Fruit fly (Drosophila melanogaster) Kc167 (cell line): ENCODE data around the gene Rab3GAP1.

Source experiments
- Myc ChIP-seq: fragments of >200 bp; optimal IDR thresholded peaks from 2 replicates; lab custom pipeline; 2017; ENCODE audit warnings: missing external identifiers
- Sin3A ChIP-seq: fragments of >200 bp; optimal IDR thresholded peaks from 2 replicates; lab custom pipeline; 2018; ENCODE audit warnings: missing external identifiers
- h ChIP-seq: fragments of >200 bp; optimal IDR thresholded peaks from 3 replicates; lab custom pipeline; 2018; ENCODE audit warnings: missing external identifiers
- insv ChIP-seq: fragments of >200 bp; optimal IDR thresholded peaks from 3 replicates; lab custom pipeline; 2018; ENCODE audit warnings: missing external identifiers
- psq ChIP-seq: fragments of >200 bp; optimal IDR thresholded peaks from 2 replicates; lab custom pipeline; 2017; ENCODE audit warnings: missing external identifiers
- ttk ChIP-seq: sonication (Bioruptor generic); optimal IDR thresholded peaks from 2 replicates; lab custom pipeline; 2017; ENCODE audit warnings: missing external identifiers

The Rab3GAP1 gene

DNA sequence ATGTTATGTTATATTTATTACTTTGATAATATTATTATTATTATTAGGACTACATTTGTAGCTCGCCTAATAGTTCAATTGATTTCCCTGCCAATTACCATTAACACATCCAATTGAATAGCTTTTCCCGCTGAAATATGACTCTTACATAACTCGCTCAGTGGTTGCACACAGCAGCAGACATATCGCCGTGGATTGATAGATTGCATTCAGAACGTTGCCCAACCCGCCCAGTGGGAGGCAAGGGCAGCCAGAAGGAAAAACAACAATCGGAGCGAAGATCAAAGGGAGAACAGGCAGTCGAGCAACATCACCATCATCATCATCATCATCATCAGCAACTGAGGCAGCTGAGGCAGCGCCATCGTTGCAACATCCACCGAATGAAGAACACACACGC is 35.1 kb upstream of the Rab3GAP1 start:
- TF ChIP-seq insv (lab: Kevin White, UChicago) (no peak), ttk (lab: Kevin White, UChicago) (no peak), h (lab: Kevin White, UChicago) (no peak)

DNA sequence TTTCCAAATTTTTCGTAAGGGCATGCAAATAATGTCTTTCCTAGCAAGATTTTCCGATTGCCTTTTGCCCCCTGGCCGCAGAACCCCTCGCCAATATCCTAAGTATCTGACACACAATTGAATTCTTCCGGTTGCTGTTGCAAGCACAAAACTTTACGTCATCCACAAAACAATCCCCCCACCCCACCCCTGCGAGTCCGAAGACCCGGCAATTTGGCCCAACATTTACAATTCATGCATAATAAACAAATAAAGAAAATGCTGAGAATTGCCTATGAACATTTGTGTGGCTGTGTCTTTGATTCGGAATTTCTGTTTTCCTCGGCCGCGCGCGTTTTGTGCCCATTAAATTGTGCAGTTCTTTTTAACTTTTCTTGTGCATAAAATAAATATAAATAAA is 34.4 kb upstream of the Rab3GAP1 start:
- TF ChIP-seq Myc (lab: Kevin White, UChicago): no peak
- no peak for TF ChIP-seq ttk (lab: Kevin White, UChicago)
- no peak for TF ChIP-seq insv (lab: Kevin White, UChicago)
- no peak for TF ChIP-seq h (lab: Kevin White, UChicago)
- no peak for TF ChIP-seq psq (lab: Kevin White, UChicago)
- TF ChIP-seq Sin3A (lab: Kevin White, UChicago): no peak

DNA sequence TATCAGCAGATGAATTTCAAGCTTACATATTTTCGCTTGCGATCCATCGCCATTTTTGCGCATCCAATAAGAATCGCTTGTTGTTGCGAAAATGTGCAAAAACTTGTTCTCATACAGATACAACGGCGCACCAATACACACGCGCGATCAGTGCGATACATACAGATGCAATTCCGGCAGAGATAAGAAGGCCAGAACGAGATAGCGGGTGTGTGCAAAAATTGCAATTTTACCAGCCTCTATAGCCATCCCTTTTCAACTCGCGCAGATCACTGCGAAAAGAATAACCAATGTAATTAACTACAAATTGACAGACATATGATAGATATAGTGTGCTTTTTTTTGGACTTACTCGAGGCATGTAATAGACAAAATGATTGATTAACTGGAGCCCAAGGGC is 33.4 kb upstream of the Rab3GAP1 start:
- TF ChIP-seq Myc (lab: Kevin White, UChicago): no peak
- no peak for TF ChIP-seq Sin3A (lab: Kevin White, UChicago)
- TF ChIP-seq psq (lab: Kevin White, UChicago): no peak
- no peak for TF ChIP-seq insv (lab: Kevin White, UChicago)
- TF ChIP-seq h (lab: Kevin White, UChicago): no peak
- TF ChIP-seq ttk (lab: Kevin White, UChicago): no peak

DNA sequence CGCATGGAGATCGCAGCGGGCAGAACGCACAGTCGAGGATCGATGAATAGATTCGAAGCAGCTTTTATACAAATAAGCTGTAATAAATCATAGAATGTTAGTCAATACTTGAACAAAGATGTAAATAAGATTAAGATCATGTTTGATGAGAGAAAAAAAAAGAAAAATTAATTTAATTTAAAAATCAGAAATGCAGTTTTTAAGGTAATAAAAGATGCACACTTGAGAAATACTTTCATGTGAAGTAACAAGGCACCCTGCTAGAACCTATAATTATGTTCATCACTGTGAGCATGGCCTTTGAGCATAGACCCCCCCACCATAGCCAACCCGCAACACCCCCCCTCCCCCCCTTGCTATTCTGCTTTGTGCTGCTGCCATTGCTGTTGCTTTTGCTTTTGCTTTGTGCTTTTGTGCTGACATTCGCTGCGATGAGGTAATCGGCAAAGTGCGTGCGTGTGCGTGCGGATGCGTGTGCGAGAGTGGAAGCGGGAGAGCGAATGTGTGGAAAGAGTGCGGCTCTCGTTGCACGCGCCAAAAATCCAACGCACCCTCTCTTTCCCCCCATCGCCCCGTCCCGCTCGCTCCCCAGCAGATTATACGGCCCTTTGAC is 32.4 kb upstream of the Rab3GAP1 start:
- TF ChIP-seq insv (lab: Kevin White, UChicago) (no peak), psq (lab: Kevin White, UChicago) (no peak), Myc (lab: Kevin White, UChicago) (no peak), ttk (lab: Kevin White, UChicago) (no peak), h (lab: Kevin White, UChicago) (no peak), Sin3A (lab: Kevin White, UChicago) (no peak)

DNA sequence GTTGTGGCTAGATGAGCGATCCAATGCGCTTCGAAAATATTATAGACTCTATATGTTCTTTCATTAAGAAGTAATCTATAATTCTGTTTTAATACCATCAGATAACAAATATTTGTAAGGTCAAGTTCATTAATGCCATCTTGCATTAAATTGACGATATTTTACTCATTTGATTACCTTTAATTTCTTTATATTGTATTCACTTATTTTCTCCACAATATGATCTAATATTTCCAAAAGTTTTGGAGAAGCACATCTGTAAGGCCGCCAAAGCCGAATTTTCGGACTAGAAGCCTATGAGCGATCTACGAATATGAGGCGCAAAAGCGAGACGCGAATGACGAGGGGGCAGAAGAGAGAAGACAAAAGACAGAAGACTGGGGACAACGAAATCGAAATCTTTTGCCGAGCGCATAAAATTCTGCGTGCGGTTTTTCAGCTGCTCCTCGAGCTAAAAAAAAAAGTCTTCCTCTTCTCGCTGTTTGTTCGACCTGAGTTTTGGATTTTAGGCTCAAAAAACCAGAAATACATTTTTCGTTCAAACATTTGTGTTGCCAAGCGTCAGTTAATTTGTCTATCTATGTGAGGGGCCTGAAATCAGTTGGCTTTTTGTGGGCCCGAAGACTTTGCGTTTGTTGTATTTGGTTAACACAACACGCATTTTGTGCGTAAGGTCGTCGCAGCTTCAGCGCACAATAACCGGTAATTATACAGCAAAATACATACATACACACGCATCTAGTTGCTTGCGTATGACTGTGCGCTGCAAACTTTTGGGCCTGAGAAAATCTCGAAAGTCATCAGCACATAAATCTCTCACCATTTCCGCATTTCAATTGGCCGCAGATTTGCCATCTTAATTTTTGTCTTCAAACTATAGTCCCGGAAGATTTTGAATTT is 27.9 kb upstream of the Rab3GAP1 start:
- TF ChIP-seq psq (lab: Kevin White, UChicago) (no peak), h (lab: Kevin White, UChicago) (no peak), insv (lab: Kevin White, UChicago) (no peak), Sin3A (lab: Kevin White, UChicago) (no peak), Myc (lab: Kevin White, UChicago) (no peak), ttk (lab: Kevin White, UChicago) (no peak)

DNA sequence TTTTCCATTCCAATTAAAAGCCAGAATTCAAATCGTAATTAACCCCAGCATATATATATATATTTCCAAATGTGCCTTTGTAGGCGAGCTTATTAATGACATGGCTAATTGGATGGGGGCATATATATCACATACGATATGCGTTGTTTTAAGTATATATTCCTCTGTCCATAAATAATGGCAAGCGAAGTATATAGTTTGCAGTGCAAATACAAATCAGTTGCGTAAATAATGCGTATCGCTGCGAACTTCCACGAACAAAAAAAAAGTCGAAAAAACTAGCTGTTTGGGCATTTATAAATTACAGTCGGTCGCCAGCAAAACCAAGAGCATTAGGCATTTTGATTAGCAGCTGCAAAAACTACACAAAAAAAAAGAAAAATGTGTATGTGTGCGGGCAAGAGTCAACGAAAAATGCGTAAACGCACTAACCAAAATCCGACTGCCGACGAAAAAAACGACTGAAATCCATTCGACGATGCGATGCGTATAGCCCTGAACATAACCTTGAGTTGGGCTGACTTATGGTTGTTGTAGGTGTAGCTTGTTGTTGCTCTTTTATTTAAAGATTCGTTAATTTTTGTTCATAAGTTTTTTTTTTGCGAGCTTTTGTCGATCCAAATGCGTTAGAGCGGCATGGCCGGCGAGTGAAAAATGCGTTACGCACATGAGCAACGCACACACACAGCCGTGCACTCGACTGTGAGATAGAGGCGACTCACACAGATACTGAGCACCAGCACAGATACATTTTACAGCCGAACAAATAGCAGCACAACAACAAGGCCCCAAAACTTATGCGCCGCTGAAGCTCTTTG is 27.1 kb upstream of the Rab3GAP1 start:
- TF ChIP-seq psq (lab: Kevin White, UChicago) (no peak), Myc (lab: Kevin White, UChicago) (no peak), ttk (lab: Kevin White, UChicago) (no peak), Sin3A (lab: Kevin White, UChicago) (no peak), insv (lab: Kevin White, UChicago) (no peak), h (lab: Kevin White, UChicago) (no peak)

DNA sequence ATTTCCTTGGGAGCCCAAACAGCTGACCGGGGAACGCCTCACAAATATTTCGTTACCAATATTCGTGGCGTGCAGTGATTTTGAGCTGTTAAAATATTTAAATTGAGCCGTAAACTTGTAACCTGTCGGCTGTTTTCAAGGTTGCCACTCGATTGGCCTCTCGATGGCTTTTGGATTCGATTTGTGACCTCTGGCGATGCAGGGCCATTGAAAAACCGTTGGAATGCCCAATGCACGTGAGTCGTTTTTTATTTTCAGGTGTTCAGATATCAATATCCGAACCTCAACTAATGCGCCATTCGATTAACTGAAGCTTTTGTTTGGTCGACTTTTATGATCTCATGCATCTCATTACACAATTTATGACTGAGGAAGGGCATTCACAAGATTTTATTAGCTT is 26.3 kb upstream of the Rab3GAP1 start:
- TF ChIP-seq Sin3A (lab: Kevin White, UChicago) (no peak), psq (lab: Kevin White, UChicago) (no peak), insv (lab: Kevin White, UChicago) (no peak), Myc (lab: Kevin White, UChicago) (no peak), ttk (lab: Kevin White, UChicago) (no peak), h (lab: Kevin White, UChicago) (no peak)

DNA sequence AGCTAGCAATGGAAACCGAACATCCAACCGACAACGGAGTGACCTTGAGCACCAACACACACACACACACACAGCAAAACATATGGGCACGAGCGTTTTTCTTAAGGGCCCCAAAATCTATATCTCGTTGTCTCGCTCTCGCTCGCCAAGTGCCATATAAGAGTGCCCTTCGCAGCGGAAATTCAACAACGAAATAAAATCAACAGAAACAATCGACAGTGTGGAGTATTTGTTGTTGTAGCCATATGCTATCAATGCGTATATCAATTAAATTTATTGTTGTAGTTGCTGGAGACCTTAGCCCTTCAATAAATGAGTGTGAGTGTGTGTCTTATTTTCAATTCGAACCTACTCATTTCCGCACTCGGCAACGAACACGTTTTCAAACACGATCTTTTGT is 25.6 kb upstream of the Rab3GAP1 start:
- TF ChIP-seq ttk (lab: Kevin White, UChicago) (no peak), Myc (lab: Kevin White, UChicago) (no peak), insv (lab: Kevin White, UChicago) (no peak), Sin3A (lab: Kevin White, UChicago) (no peak), psq (lab: Kevin White, UChicago) (no peak), h (lab: Kevin White, UChicago) (no peak)

DNA sequence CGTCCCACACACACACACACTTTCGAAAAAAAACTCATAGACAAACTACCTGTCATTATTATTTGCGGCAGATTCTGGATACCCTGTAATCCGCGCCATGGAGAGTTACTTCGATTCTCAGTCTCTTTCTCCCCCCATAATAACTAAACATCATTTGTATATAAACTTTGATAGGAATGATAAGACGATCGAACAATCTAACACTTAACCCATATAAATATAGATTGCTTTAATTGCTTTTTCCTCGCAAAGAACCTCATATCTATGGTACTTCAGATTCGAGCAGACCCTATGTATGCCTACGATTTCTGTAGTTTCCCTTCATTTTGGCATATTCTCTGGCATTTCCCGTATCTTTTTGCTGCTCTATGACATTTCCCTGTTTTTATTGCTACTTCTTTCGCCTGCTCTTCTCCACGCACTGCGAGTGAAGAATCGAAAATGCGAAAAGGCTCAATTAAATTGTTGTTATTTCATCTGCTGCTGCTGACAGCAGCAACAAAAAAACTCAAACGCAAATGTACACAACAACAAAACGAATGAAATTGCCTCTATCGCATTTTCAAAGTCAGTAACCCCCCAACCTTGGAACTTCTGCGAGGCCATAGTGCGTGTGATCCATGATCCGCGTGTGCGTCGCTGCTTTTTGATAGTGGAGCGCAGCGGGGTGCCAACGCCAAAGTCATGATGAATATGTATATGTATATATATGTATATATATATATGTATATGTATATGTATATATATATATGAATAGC is 23.3 kb upstream of the Rab3GAP1 start:
- TF ChIP-seq ttk (lab: Kevin White, UChicago) (no peak), Sin3A (lab: Kevin White, UChicago) (no peak), psq (lab: Kevin White, UChicago) (no peak), insv (lab: Kevin White, UChicago) (no peak), h (lab: Kevin White, UChicago) (no peak), Myc (lab: Kevin White, UChicago) (no peak)

DNA sequence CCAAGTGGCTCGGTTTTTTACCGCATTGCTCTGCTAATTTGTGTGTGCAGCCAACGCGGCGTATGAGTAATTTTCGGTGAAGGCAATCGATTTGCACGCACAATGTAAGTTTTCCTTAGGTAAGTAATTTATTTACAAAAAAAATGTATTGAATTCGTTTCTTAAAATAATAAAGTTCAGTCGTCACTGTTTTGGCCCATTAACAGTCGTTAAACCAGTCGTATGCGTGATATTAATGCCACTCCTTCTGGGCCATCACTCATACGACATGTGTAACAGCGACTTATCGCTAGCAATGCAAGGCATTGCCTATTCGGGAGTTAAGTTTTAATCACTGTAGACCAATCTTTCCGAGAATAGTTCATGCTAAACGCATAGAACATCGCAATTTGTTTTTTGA is 22.4 kb upstream of the Rab3GAP1 start:
- TF ChIP-seq h (lab: Kevin White, UChicago) (no peak), ttk (lab: Kevin White, UChicago) (no peak), psq (lab: Kevin White, UChicago) (no peak), Sin3A (lab: Kevin White, UChicago) (no peak), insv (lab: Kevin White, UChicago) (no peak), Myc (lab: Kevin White, UChicago) (no peak)
